Worm (Caenorhabditis elegans) whole organism, mixed stage, embryonic: ENCODE results near the gene C47E8.1.

Source experiments
- elt-3 ChIP-seq: fragments of 150-350 bp; optimal IDR thresholded peaks from 2 replicates; lab custom pipeline; 2014; ENCODE audit warnings: missing biosample characterization, missing genetic modification characterization
- nhr-76 ChIP-seq: sonication (generic microtip); optimal IDR thresholded peaks from 2 replicates; lab custom pipeline; 2017; ENCODE audit warnings: missing biosample characterization, missing genetic modification characterization
- pha-4 ChIP-seq: fragments of 150-350 bp; optimal IDR thresholded peaks from 2 replicates; lab custom pipeline; 2018; ENCODE audit warnings: missing biosample characterization, missing genetic modification reagents, missing genetic modification characterization
- snpc-4 ChIP-seq: fragments of 150-350 bp; optimal IDR thresholded peaks from 2 replicates; lab custom pipeline; 2014; ENCODE audit warnings: missing biosample characterization, missing genetic modification characterization

- TF ChIP-seq nhr-76 (tag; lab: Kevin White, UChicago) (no peak), pha-4 (no peak), elt-3 (no peak), snpc-4 (tag; lab: Kevin White, UChicago) (no peak)
These were observed at the start of gene C47E8.1 for ce11 chrV:14665728-14666127.
